Worm (Caenorhabditis elegans) whole organism, L2 larva: Measurements from ENCODE around the gene col-113.

Source experiments
- C34F6.9 ChIP-seq: fragments of 150-350 bp; optimal IDR thresholded peaks from 2 replicates; lab custom pipeline; 2014; ENCODE audit warnings: missing biosample characterization, missing genetic modification characterization
- F13H6.1 ChIP-seq: sonication (generic microtip); optimal IDR thresholded peaks from 2 replicates; lab custom pipeline; 2016; ENCODE audit warnings: missing genetic modification characterization, missing compliant biosample characterization
- R02D3.7 ChIP-seq: fragments of 150-350 bp; optimal IDR thresholded peaks from 2 replicates; lab custom pipeline; 2014; ENCODE audit warnings: missing biosample characterization, missing genetic modification characterization
- Y55F3AM.14 ChIP-seq: fragments of 200-800 bp; sonication (Bioruptor generic); optimal IDR thresholded peaks from 2 replicates; lab custom pipeline; 2018; ENCODE audit warnings: mild to moderate bottlenecking, missing genetic modification characterization, missing compliant biosample characterization
- ZK546.5 ChIP-seq: sonication (generic microtip); optimal IDR thresholded peaks from 2 replicates; lab custom pipeline; 2017; ENCODE audit warnings: missing biosample characterization, missing genetic modification characterization
- aly-2 ChIP-seq: fragments of 150-350 bp; optimal IDR thresholded peaks from 2 replicates; lab custom pipeline; 2014; ENCODE audit warnings: missing biosample characterization, missing genetic modification characterization
- ama-1 ChIP-seq: fragments of 150-350 bp; optimal IDR thresholded peaks from 2 replicates; lab custom pipeline; 2018; ENCODE audit warnings: inconsistent platforms
- crh-2 ChIP-seq: sonication (generic microtip); optimal IDR thresholded peaks from 2 replicates; lab custom pipeline; 2017; ENCODE audit warnings: missing biosample characterization, missing genetic modification characterization
- elt-1 ChIP-seq: fragments of 150-350 bp; optimal IDR thresholded peaks from 2 replicates; lab custom pipeline; 2014; ENCODE audit warnings: missing biosample characterization, missing genetic modification characterization
- fos-1 ChIP-seq: fragments of 150-350 bp; optimal IDR thresholded peaks from 2 replicates; lab custom pipeline; 2014; ENCODE audit warnings: missing biosample characterization, missing genetic modification characterization
- lin-39 ChIP-seq: fragments of 150-350 bp; optimal IDR thresholded peaks from 2 replicates; lab custom pipeline; 2014; ENCODE audit warnings: missing biosample characterization, missing genetic modification reagents, missing genetic modification characterization
- mab-5 ChIP-seq: fragments of 150-350 bp; optimal IDR thresholded peaks from 2 replicates; lab custom pipeline; 2014; ENCODE audit warnings: missing biosample characterization, missing genetic modification characterization
- nhr-11 ChIP-seq: fragments of 150-350 bp; optimal IDR thresholded peaks from 2 replicates; lab custom pipeline; 2014; ENCODE audit warnings: missing biosample characterization, missing genetic modification characterization
- nhr-129 ChIP-seq: fragments of 150-350 bp; optimal IDR thresholded peaks from 2 replicates; lab custom pipeline; 2014; ENCODE audit warnings: missing biosample characterization, missing genetic modification characterization
- nhr-237 ChIP-seq: fragments of 150-350 bp; optimal IDR thresholded peaks from 2 replicates; lab custom pipeline; 2014; ENCODE audit warnings: missing biosample characterization, missing genetic modification characterization
- peb-1 ChIP-seq: fragments of 150-350 bp; optimal IDR thresholded peaks from 2 replicates; lab custom pipeline; 2014; ENCODE audit warnings: missing biosample characterization, missing genetic modification characterization
- sem-4 ChIP-seq: fragments of 150-350 bp; optimal IDR thresholded peaks from 2 replicates; lab custom pipeline; 2014; ENCODE audit warnings: missing biosample characterization, missing genetic modification reagents, missing genetic modification characterization
- unc-62 ChIP-seq: fragments of 150-350 bp; optimal IDR thresholded peaks from 2 replicates; lab custom pipeline; 2014; ENCODE audit warnings: missing biosample characterization, missing genetic modification reagents, missing genetic modification characterization
- zag-1 ChIP-seq: fragments of 150-350 bp; optimal IDR thresholded peaks from 2 replicates; lab custom pipeline; 2014; ENCODE audit warnings: missing biosample characterization, missing genetic modification characterization
- ztf-1 ChIP-seq: fragments of 200-800 bp; sonication (Bioruptor generic); conservative IDR thresholded peaks from 2 replicates; pipeline ENCODE4 v1.3.6; 2022; ENCODE audit warnings: missing genetic modification characterization, missing compliant biosample characterization
- ztf-4 ChIP-seq: fragments of 150-350 bp; optimal IDR thresholded peaks from 2 replicates; lab custom pipeline; 2014; ENCODE audit warnings: missing biosample characterization, missing genetic modification characterization

col-113 gene

DNA sequence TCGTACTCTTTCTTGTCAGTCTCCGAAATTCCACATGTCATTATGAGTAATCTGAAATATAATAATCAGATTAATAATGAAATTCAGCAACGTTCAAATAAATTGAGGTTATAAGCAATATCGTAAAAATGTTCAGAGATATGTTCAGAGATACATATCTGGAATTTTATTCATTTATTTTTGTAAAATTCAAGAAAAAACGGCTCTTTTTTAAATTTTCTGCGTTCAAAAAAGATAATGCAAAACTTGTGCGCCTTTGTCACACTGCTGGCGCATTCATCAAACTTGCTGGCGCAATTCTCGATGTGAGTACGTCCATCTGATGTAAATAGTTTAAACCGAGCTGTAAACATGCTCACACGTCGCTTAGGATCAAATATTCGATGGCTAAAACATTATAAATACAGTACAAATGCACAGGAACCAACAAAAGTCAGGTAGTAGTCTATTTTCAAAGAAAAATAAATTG, 49.1 kb downstream of the col-113 start, which contains the start of the genes rde-8 and ZC477.3 (continued):
- TF ChIP-seq ztf-4 (no peak), Y55F3AM.14 (GFP tag; lab: Kevin White, UChicago) (no peak), nhr-129 (tag; lab: Kevin White, UChicago) (peak; percentile 57), elt-1 (no peak), lin-39 (tag; lab: Kevin White, UChicago) (no peak), sem-4 (tag; lab: Kevin White, UChicago) (peak; percentile 14), peb-1 (no peak), fos-1 (tag; lab: Kevin White, UChicago) (peak; percentile 47), nhr-237 (tag; lab: Kevin White, UChicago) (no peak), aly-2 (tag; lab: Kevin White, UChicago) (no peak), ama-1 (peak; percentile 22), ztf-1 (GFP tag; lab: Robert Waterston, UW) (no peak), unc-62 (GFP tag; lab: Kevin White, UChicago) (no peak), crh-2 (tag; lab: Kevin White, UChicago) (peak; percentile 80), C34F6.9 (tag; lab: Kevin White, UChicago) (peak; percentile 85), R02D3.7 (tag; lab: Kevin White, UChicago) (peak; percentile 23), zag-1 (tag; lab: Kevin White, UChicago) (no peak), F13H6.1 (peak; percentile 66), mab-5 (tag; lab: Kevin White, UChicago) (peak; percentile 41), ZK546.5 (tag; lab: Kevin White, UChicago) (peak; percentile 15), nhr-11 (tag; lab: Kevin White, UChicago) (no peak)
- TF ChIP-seq, all 48 proteins: peak for 20
